Worm (Caenorhabditis elegans): ENCODE measurements around the gene F54E7.6.

The F54E7.6 gene

DNA sequence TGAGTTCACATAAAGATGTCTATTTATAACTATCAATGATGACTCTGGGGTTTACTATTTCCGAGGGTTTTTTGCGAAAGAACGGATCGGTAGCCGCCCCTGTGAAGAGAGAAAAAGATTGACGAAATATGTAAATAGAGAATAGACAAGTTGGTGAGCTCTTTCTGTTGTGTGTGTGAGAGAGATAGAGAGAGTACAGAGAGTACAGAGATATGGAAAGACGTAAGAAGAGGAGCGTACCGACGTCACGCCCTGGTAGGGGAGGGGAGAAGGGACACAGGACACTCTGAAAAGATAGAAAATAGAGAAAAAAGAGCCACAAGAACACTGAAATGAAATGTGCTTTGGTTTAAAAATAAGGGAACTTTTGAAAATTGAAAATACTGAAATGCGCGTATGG, 27.4 kb upstream of the F54E7.6 start:
- TF ChIP-seq him-1 (tag; optimal IDR thresholded peaks at IDR 0.05) (no peak), dao-5 (tag; optimal IDR thresholded peaks at IDR 0.05) (no peak), W03F9.2 (tag; optimal IDR thresholded peaks at IDR 0.05) (no peak)

- TF ChIP-seq W03F9.2 (tag; optimal IDR thresholded peaks at IDR 0.05), result no peak
- no peak for TF ChIP-seq dao-5 (tag; optimal IDR thresholded peaks at IDR 0.05)
- TF ChIP-seq him-1 (tag; optimal IDR thresholded peaks at IDR 0.05), result no peak
Measured at ce11 chrIII:5683998-5684397, 23.1 kb upstream of the F54E7.6 start, which contains the start of gene rcan-1. Gene rcan-1 (minus strand): TSS chrIII:5684098.

- TF ChIP-seq him-1 (tag; optimal IDR thresholded peaks at IDR 0.05) (no peak), dao-5 (tag; optimal IDR thresholded peaks at IDR 0.05) (no peak), W03F9.2 (tag; optimal IDR thresholded peaks at IDR 0.05) (no peak)
Measured at ce11 chrIII:5680141-5680540, 19.3 kb upstream of the F54E7.6 start, which contains the start of gene pst-2. Gene pst-2 (plus strand): TSS chrIII:5680433.

ce11 chrIII:5678935-5679334, 18.1 kb upstream of the F54E7.6 start, which contains the start of the genes ska-3 and rps-12:
Gene ska-3 (minus strand): TSS chrIII:5679005.
Gene rps-12 (plus strand): TSS chrIII:5679298.
- TF ChIP-seq him-1 (tag; optimal IDR thresholded peaks at IDR 0.05) (peak; percentile 99), W03F9.2 (tag; optimal IDR thresholded peaks at IDR 0.05) (peak; percentile 98), dao-5 (tag; optimal IDR thresholded peaks at IDR 0.05) (no peak)

DNA sequence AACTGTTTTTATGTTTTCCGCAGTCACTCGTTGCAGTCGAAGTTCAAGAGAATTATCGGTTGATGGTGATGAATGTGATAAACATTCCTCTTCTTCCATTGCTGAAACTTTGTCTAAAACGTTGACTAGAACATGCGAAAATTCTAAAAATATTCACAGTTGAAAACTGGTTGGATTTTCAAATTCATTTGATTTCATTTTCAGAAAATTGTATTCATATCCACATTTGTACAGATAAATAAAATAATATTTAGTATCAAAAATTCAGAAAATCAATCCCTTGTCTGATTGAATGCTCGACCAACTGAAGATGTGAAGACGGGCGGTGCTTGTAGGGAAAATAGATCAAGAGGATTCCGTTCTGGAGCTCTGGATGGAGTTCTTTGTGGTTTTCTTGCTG, 16.9 kb upstream of the F54E7.6 start, which contains the start of gene F54E7.9:
F54E7.9 (minus strand) TSS at position 101 of the 400 bp plus-strand sequence.
- TF ChIP-seq dao-5 (tag; optimal IDR thresholded peaks at IDR 0.05) (no peak), him-1 (tag; optimal IDR thresholded peaks at IDR 0.05) (no peak), W03F9.2 (tag; optimal IDR thresholded peaks at IDR 0.05) (no peak)

ce11 chrIII:5675384-5675984, 14.6 kb upstream of the F54E7.6 start:
- TF ChIP-seq W03F9.2 (tag; optimal IDR thresholded peaks at IDR 0.05) (no peak), dao-5 (tag; optimal IDR thresholded peaks at IDR 0.05) (no peak), him-1 (tag; optimal IDR thresholded peaks at IDR 0.05) (no peak)

DNA sequence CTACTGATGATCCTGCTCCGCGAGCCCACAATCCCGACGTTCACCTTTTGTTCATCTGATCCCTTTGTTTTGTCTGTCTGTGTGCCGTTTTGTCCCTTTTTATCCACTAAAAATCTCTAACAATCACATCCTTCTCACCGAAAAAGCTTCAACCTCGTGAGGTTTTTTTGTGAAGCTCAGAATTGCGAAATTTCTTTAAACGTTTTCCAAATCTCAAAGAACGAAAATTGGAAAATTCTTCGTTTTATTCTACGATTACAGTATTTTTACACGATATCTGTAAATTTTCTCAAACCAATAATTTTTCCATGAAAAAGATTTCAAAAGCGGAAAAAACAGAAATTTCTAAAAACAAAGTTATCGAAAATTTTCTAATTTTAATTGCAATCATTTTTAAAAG, 13.3 kb upstream of the F54E7.6 start:
- TF ChIP-seq dao-5 (tag; optimal IDR thresholded peaks at IDR 0.05), result no peak
- no peak for TF ChIP-seq him-1 (tag; optimal IDR thresholded peaks at IDR 0.05)
- no peak for TF ChIP-seq W03F9.2 (tag; optimal IDR thresholded peaks at IDR 0.05)

DNA sequence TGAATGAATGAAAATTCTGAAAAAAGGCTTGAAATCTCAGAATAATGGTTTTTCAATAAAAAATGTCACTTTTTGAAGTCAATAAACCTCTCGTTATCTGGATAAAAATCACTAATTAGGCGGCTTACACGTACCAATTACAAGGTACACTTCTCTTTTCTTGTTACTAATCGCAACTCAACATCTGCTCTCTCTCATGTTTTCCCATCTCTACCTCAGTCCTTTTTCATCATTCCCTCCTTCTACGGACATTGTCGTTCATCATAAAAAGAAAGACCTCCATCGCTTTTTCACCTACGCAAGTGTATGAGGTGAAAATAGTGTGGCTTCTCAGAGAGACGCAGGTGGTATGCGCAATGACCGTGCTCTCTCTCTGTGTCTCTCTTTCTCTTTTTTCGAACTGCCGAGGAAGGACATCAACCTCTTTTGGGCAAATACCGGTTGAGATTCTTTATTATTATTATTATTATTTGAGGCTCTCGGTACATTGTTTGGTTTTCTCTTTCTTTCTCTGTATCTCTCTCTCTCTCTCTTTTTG, 7.1 kb upstream of the F54E7.6 start:
- no peak for TF ChIP-seq him-1 (tag; optimal IDR thresholded peaks at IDR 0.05)
- TF ChIP-seq W03F9.2 (tag; optimal IDR thresholded peaks at IDR 0.05), result no peak
- TF ChIP-seq dao-5 (tag; optimal IDR thresholded peaks at IDR 0.05), result no peak

DNA sequence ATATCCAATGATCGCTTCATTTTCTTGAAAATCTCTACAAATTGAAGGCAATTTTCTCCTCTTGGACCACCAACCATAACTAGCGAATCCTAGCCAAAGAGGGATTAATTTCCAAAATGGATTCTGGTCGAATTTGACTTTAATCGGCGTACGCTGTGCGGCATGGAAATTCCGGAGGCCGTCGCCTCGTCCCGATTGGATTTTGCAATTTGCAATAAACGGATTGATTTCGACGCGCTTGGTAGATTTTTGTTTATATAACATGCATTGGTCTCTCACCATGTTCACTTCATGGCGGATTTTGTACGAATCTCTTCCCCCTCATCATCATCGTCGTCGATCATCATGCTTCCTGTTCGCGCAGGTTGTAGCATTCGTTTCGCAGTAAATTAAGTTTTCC, 4.8 kb upstream of the F54E7.6 start:
- TF ChIP-seq W03F9.2 (tag; optimal IDR thresholded peaks at IDR 0.05) (no peak), dao-5 (tag; optimal IDR thresholded peaks at IDR 0.05) (no peak), him-1 (tag; optimal IDR thresholded peaks at IDR 0.05) (no peak)

DNA sequence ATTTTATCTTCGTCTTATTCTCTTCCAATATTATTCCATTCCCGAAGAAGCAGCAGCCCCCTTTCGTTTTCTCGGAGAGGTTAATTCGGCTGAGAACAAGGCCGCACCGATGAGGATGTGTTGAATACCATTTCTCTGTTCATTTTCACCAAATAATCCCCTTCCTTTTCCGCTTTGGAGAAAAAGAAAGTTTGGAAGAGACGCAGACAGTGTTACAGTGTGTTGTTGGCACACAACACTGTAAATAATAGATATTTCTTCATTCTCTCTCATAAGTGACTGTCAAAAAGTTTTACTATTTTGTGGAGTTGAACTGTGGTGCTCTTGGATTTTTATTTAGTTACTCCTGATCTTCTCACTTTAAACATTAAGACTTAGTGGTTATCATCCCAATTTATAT, 4.4 kb upstream of the F54E7.6 start:
- no peak for TF ChIP-seq W03F9.2 (tag; optimal IDR thresholded peaks at IDR 0.05)
- no peak for TF ChIP-seq him-1 (tag; optimal IDR thresholded peaks at IDR 0.05)
- no peak for TF ChIP-seq dao-5 (tag; optimal IDR thresholded peaks at IDR 0.05)

ce11 chrIII:5663933-5664332, 3.0 kb upstream of the F54E7.6 start, which contains the start of gene par-3:
Gene par-3 (plus strand): TSS chrIII:5664233.
- TF ChIP-seq him-1 (tag; optimal IDR thresholded peaks at IDR 0.05), result no peak
- no peak for TF ChIP-seq dao-5 (tag; optimal IDR thresholded peaks at IDR 0.05)
- TF ChIP-seq W03F9.2 (tag; optimal IDR thresholded peaks at IDR 0.05), result no peak

- no peak for TF ChIP-seq dao-5 (tag; optimal IDR thresholded peaks at IDR 0.05)
- no peak for TF ChIP-seq him-1 (tag; optimal IDR thresholded peaks at IDR 0.05)
- TF ChIP-seq W03F9.2 (tag; optimal IDR thresholded peaks at IDR 0.05), result peak; percentile 72
Measured at ce11 chrIII:5663521-5663920, 2.6 kb upstream of the F54E7.6 start.

ce11 chrIII:5656941-5657340, 3.9 kb downstream of the F54E7.6 start, which contains the start of gene sdz-21:
Gene sdz-21 (minus strand): TSS chrIII:5657041.
- TF ChIP-seq him-1 (tag; optimal IDR thresholded peaks at IDR 0.05), result no peak
- TF ChIP-seq dao-5 (tag; optimal IDR thresholded peaks at IDR 0.05), result no peak
- TF ChIP-seq W03F9.2 (tag; optimal IDR thresholded peaks at IDR 0.05), result no peak

- TF ChIP-seq W03F9.2 (tag; optimal IDR thresholded peaks at IDR 0.05) (peak; percentile 20), dao-5 (tag; optimal IDR thresholded peaks at IDR 0.05) (no peak)
Measured at ce11 chrIII:5653692-5654105, 7.2 kb downstream of the F54E7.6 start.
